Worm (Caenorhabditis elegans): ENCODE data around the gene nhr-285.

ce11 chrV:15815962-15816432, 37.0 kb upstream of the nhr-285 start, which contains the start of the genes fbxa-69 and F54B8.4:
- TF ChIP-seq lin-54 (GFP tag; optimal IDR thresholded peaks at IDR 0.05) (no peak), cebp-1 (GFP tag; IDR thresholded peaks at IDR 0.05) (no peak), cebp-1 (tag; optimal IDR thresholded peaks at IDR 0.05) (no peak), ceh-100 (GFP tag; IDR thresholded peaks at IDR 0.05) (no peak), fkh-3 (tag; optimal IDR thresholded peaks at IDR 0.05) (no peak), egrh-3 (GFP tag; IDR thresholded peaks at IDR 0.05) (no peak), nfya-1 (tag; optimal IDR thresholded peaks at IDR 0.05; ENCODE audit: borderline replicate concordance, insufficient read depth) (no peak), unc-62 (GFP tag; optimal IDR thresholded peaks at IDR 0.05) (no peak), attf-6 (GFP tag; IDR thresholded peaks at IDR 0.05) (no peak), T26A5.8 (tag; optimal IDR thresholded peaks at IDR 0.05) (no peak), snpc-4 (GFP tag; optimal IDR thresholded peaks at IDR 0.05) (no peak), snpc-4 (tag; optimal IDR thresholded peaks at IDR 0.05) (no peak)

All from whole organism, young adult.